Fruit fly (Drosophila melanogaster) whole organism, wandering third instar larva: ENCODE measurements around the gene Sas-4.

Source experiments
- Dfd ChIP-seq: fragments of >200 bp; optimal IDR thresholded peaks from 2 replicates; lab custom pipeline; 2017; ENCODE audit warnings: missing biosample characterization, missing genetic modification characterization
- Dif ChIP-seq: fragments of 200-275, 200-300 bp; sonication (Bioruptor generic); optimal IDR thresholded peaks from 2 replicates; lab custom pipeline; 2018; ENCODE audit warnings: missing biosample characterization, missing genetic modification characterization; ENCODE audit not compliant: partially characterized antibody
- Rel ChIP-seq, 2 experiments: fragments of 200-800 bp; sonication (Bioruptor generic) in 1 of 2; optimal IDR thresholded peaks; 2 replicates in 1 of 2; 3 replicates in 1 of 2; lab custom pipeline; 2016 to 2019; ENCODE audit warnings: mild to moderate bottlenecking in 2 of 2, missing biosample characterization in 2 of 2, missing genetic modification characterization in 2 of 2, moderate library complexity in 1 of 2
- br ChIP-seq: fragments of 200-800 bp; sonication (Bioruptor generic); optimal IDR thresholded peaks from 2 replicates; lab custom pipeline; 2016; ENCODE audit warnings: missing biosample characterization, missing genetic modification characterization
- dmrt93B ChIP-seq: fragments of 200-800 bp; sonication (Bioruptor generic); optimal IDR thresholded peaks from 2 replicates; lab custom pipeline; 2018; ENCODE audit warnings: missing biosample characterization, mild to moderate bottlenecking, missing genetic modification characterization
- h ChIP-seq: fragments of 200-800 bp; sonication (Bioruptor generic); optimal IDR thresholded peaks from 3 replicates; lab custom pipeline; 2016; ENCODE audit warnings: missing biosample characterization, mild to moderate bottlenecking, missing genetic modification characterization
- rgr ChIP-seq: fragments of 200-800 bp; sonication (Bioruptor generic); optimal IDR thresholded peaks from 3 replicates; lab custom pipeline; 2016; ENCODE audit warnings: missing biosample characterization, mild to moderate bottlenecking, missing genetic modification characterization
- sage ChIP-seq: fragments of 200-800 bp; sonication (Bioruptor generic); optimal IDR thresholded peaks from 2 replicates; lab custom pipeline; 2016; ENCODE audit warnings: missing biosample characterization, mild to moderate bottlenecking, missing genetic modification characterization
- usp ChIP-seq: fragments of >200 bp; optimal IDR thresholded peaks from 2 replicates; lab custom pipeline; 2017; ENCODE audit warnings: missing biosample characterization, missing genetic modification characterization

- TF ChIP-seq dmrt93B (GFP tag; lab: Kevin White, UChicago), result no peak
- no peak for TF ChIP-seq br (GFP tag; lab: Kevin White, UChicago)
- TF ChIP-seq rgr, result no peak
- no peak for TF ChIP-seq h
- TF ChIP-seq Dfd (GFP tag; lab: Kevin White, UChicago), result no peak
- TF ChIP-seq sage (GFP tag; lab: Kevin White, UChicago), result no peak
- TF ChIP-seq usp, result no peak
- TF ChIP-seq Rel (GFP tag; optimal IDR thresholded peaks at IDR 0.05; lab: Kevin White, UChicago), result no peak
- no peak for TF ChIP-seq Rel (tag; optimal IDR thresholded peaks at IDR 0.05; lab: Kevin White, UChicago)
- no peak for TF ChIP-seq Dif
Measured at dm6 chr3R:7174755-7175154, 23.6 kb downstream of the Sas-4 start.
